Fruit fly (Drosophila melanogaster): ENCODE results near the gene CG10298.

CG10298 gene

DNA sequence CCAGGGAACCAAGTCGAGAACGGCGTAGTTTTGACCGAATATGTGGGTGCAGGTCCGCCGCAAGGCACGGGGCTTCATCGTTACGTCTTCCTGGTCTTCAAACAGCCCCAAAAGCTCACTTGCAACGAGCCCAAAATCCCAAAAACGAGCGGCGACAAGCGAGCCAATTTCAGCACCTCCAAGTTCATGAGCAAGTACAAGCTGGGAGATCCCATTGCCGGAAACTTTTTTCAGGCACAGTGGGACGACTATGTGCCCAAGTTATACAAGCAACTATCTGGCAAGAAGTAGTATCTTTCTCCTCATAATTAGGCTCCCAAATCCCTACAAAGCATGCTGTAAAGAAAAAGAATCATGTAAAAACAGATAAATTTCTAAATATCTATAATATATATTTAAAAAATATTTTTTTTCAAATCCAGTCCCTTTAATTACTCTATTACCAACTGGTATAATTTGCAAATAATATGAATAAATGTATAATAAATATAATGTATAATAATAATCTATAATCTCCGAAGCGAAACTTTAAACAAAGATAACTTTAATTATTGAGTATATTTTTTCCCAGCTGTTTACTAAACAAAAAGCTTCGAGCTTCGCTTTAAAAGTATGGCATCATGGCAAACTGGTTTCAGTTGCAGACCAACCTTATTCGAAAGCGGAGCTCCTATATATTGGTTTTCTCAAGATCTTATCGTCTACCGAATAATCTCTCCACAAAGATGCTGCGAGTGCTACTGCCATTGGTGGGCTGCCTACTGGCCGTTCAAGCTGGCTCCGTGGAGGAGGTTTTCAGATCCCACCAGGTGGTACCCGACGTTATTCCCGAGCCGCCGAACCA is 816 bp downstream of the CG10298 start, which contains the start of gene CG17919:
Gene CG17919, plus strand, starts transcription at position 634 of the 844 bp plus-strand sequence.
- TF ChIP-seq Rel (GFP tag; optimal IDR thresholded peaks at IDR 0.05) (no peak), Rel (tag; optimal IDR thresholded peaks at IDR 0.05) (peak; percentile 62), Mio (GFP tag; optimal IDR thresholded peaks at IDR 0.05) (no peak), fru (GFP tag; optimal IDR thresholded peaks at IDR 0.05) (peak; percentile 28), h (GFP tag; optimal IDR thresholded peaks at IDR 0.05) (peak; percentile 21), Dif (GFP tag; optimal IDR thresholded peaks at IDR 0.05; ENCODE audit: partially characterized antibody) (peak; percentile 16), Hr83 (GFP tag; optimal IDR thresholded peaks at IDR 0.05; ENCODE audit: poor library complexity, severe bottlenecking) (peak; percentile 72)

dm6 chr3R:6345814-6346213 is 3.0 kb downstream of the CG10298 start, which contains the start of the genes SmD2 and CG18048:
Gene SmD2, minus strand, starts transcription at chr3R:6345911.
Gene CG18048, plus strand, starts transcription at chr3R:6346111.
- TF ChIP-seq Myc (optimal IDR thresholded peaks at IDR 0.05) (no peak), h (GFP tag; optimal IDR thresholded peaks at IDR 0.05) (peak; percentile 20), woc (GFP tag; optimal IDR thresholded peaks at IDR 0.05) (peak; percentile 11), br (GFP tag; optimal IDR thresholded peaks at IDR 0.05) (no peak), N (GFP tag; optimal IDR thresholded peaks at IDR 0.05) (no peak), Sp1 (GFP tag; optimal IDR thresholded peaks at IDR 0.05) (peak; percentile 4), Dif (GFP tag; optimal IDR thresholded peaks at IDR 0.05; ENCODE audit: partially characterized antibody) (no peak), Rel (GFP tag; optimal IDR thresholded peaks at IDR 0.05) (no peak), Rel (tag; optimal IDR thresholded peaks at IDR 0.05) (no peak), HLH106 (tag; optimal IDR thresholded peaks at IDR 0.05) (peak; percentile 7)

DNA sequence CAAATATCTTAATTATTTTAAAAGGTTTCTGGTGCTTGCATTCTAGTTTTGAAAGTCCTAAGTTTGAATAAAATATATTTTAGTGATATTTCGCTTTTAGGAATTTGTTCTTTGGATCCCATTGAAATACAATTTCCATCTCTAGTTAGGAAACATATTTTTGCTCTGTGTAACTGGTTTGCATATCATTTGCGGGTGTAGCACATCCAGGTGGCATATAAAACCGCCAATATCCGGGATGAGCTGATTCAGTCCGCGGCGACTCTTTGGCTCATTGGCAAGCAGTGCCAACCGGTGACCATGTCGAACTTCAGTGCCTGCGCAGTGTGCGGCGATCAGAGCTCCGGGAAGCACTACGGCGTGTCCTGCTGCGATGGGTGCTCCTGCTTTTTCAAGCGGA is 6.1 kb downstream of the CG10298 start, which contains the start of gene Hr83:
Gene Hr83, plus strand, starts transcription at position 301 of the 400 bp plus-strand sequence.
- TF ChIP-seq Dfd (GFP tag; optimal IDR thresholded peaks at IDR 0.05) = no peak
- no peak for TF ChIP-seq h (GFP tag; optimal IDR thresholded peaks at IDR 0.05)
- TF ChIP-seq brk (GFP tag; optimal IDR thresholded peaks at IDR 0.05) = no peak
- no peak for TF ChIP-seq HLH106 (tag; optimal IDR thresholded peaks at IDR 0.05)
- no peak for TF ChIP-seq usp (GFP tag; optimal IDR thresholded peaks at IDR 0.05)
- TF ChIP-seq woc (GFP tag; optimal IDR thresholded peaks at IDR 0.05) = no peak
- TF ChIP-seq lola (GFP tag; optimal IDR thresholded peaks at IDR 0.05) = no peak
- TF ChIP-seq CG9705 (GFP tag; optimal IDR thresholded peaks at IDR 0.05) = no peak
- no peak for TF ChIP-seq Myc (optimal IDR thresholded peaks at IDR 0.05)
- TF ChIP-seq Hnf4 (GFP tag; optimal IDR thresholded peaks at IDR 0.05) = no peak
- no peak for TF ChIP-seq foxo (GFP tag; optimal IDR thresholded peaks at IDR 0.05)
- no peak for TF ChIP-seq fru (GFP tag; optimal IDR thresholded peaks at IDR 0.05)
- TF ChIP-seq N (GFP tag; optimal IDR thresholded peaks at IDR 0.05) = no peak
- no peak for TF ChIP-seq OdsH (GFP tag; optimal IDR thresholded peaks at IDR 0.05)
- TF ChIP-seq GATAd (GFP tag; optimal IDR thresholded peaks at IDR 0.05) = no peak
- no peak for TF ChIP-seq sage (GFP tag; optimal IDR thresholded peaks at IDR 0.05)
- TF ChIP-seq Sp1 (GFP tag; optimal IDR thresholded peaks at IDR 0.05) = no peak

- TF ChIP-seq psq (GFP tag; optimal IDR thresholded peaks at IDR 0.05) = no peak
- TF ChIP-seq brk (GFP tag; optimal IDR thresholded peaks at IDR 0.05) = no peak
- no peak for TF ChIP-seq dsf (GFP tag; optimal IDR thresholded peaks at IDR 0.05; ENCODE audit: borderline replicate concordance)
- peak; percentile 29 for TF ChIP-seq Hnf4 (GFP tag; optimal IDR thresholded peaks at IDR 0.05)
- no peak for TF ChIP-seq N (GFP tag; optimal IDR thresholded peaks at IDR 0.05)
- TF ChIP-seq Dfd (GFP tag; optimal IDR thresholded peaks at IDR 0.05) = no peak
- no peak for TF ChIP-seq Jra (GFP tag; optimal IDR thresholded peaks at IDR 0.05)
- peak; percentile 15 for TF ChIP-seq GATAd (GFP tag; optimal IDR thresholded peaks at IDR 0.05)
- no peak for TF ChIP-seq sage (GFP tag; optimal IDR thresholded peaks at IDR 0.05)
- TF ChIP-seq Hr83 (GFP tag; optimal IDR thresholded peaks at IDR 0.05; ENCODE audit: poor library complexity, severe bottlenecking) = peak; percentile 91
- TF ChIP-seq rgr (GFP tag; optimal IDR thresholded peaks at IDR 0.05) = no peak
- TF ChIP-seq Hr78 (GFP tag; optimal IDR thresholded peaks at IDR 0.05) = no peak
- TF ChIP-seq ey (GFP tag; optimal IDR thresholded peaks at IDR 0.05) = no peak
- TF ChIP-seq CrebA (GFP tag; optimal IDR thresholded peaks at IDR 0.05; ENCODE audit: borderline replicate concordance) = no peak
- no peak for TF ChIP-seq Rel (GFP tag; optimal IDR thresholded peaks at IDR 0.05)
- no peak for TF ChIP-seq Rel (tag; optimal IDR thresholded peaks at IDR 0.05)
- no peak for TF ChIP-seq sv (GFP tag; optimal IDR thresholded peaks at IDR 0.05)
- no peak for TF ChIP-seq h (GFP tag; optimal IDR thresholded peaks at IDR 0.05)
- no peak for TF ChIP-seq CG9705 (GFP tag; optimal IDR thresholded peaks at IDR 0.05)
- TF ChIP-seq HLH106 (tag; optimal IDR thresholded peaks at IDR 0.05) = no peak
- TF ChIP-seq fru (GFP tag; optimal IDR thresholded peaks at IDR 0.05) = no peak
- TF ChIP-seq Vsx2 (GFP tag; optimal IDR thresholded peaks at IDR 0.05; ENCODE audit: partially characterized antibody) = no peak
- no peak for TF ChIP-seq foxo (GFP tag; optimal IDR thresholded peaks at IDR 0.05)
- TF ChIP-seq Abd-B (GFP tag; optimal IDR thresholded peaks at IDR 0.05) = no peak
- TF ChIP-seq Sp1 (GFP tag; optimal IDR thresholded peaks at IDR 0.05) = no peak
- TF ChIP-seq CG32264 (GFP tag; optimal IDR thresholded peaks at IDR 0.05) = no peak
- TF ChIP-seq Mio (GFP tag; optimal IDR thresholded peaks at IDR 0.05) = no peak
- TF ChIP-seq woc (GFP tag; optimal IDR thresholded peaks at IDR 0.05) = peak; percentile 42
Observed at dm6 chr3R:6350755-6351154, 8.0 kb downstream of the CG10298 start, which contains the start of gene Pak. Gene Pak, plus strand, starts transcription at chr3R:6350896.
